In the genomic region with DNA sequence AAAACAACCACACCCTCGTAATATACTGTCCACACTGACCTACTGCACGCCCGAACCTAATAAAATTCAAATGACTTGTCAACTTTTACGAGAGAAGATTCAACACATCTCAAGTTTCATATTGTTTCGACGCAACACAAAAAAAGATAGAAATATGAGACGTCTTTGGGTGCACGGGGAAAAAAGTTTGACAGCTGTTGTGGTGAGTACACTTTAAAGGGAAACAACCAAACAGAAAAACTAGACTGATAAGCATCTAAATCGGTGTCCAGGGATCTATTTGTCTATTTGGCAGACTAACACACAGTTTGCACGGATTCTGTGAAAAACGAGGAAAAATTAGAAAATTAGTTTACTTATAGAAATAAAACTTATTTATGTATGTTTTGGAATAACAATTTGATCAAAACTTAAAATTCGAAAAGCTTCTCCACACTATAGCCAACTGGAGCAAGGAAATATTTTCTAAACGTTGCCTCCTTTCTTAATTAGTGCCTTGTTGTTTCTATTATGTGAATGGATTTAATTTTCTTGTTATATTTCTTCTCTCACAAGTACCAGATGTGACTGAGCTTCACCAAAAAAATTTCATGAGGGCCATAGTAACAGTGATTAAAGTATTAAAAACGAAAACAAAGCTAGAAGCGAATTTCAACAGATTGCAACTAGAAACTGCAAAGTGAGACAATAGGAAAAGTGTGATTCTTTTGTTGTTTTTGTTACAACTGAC, we compare ENCODE assay signal across 6 worm cellular contexts.
TF ChIP-seq lines count a peak whose summit lies in the region.

No protein-coding gene starts in this region.

TF ChIP-seq in whole organism, L1 larva, 84 proteins besides CTCF, POLR2A, EP300 and RAD21 (continues in another document):
- TF ChIP-seq lin-39 (tag; optimal IDR thresholded peaks at IDR 0.05; lab: Kevin White, UChicago) = no peak
- no peak for TF ChIP-seq zip-4 (GFP tag; optimal IDR thresholded peaks at IDR 0.05; lab: Kevin White, UChicago)
- TF ChIP-seq lin-14 (GFP tag; optimal IDR thresholded peaks at IDR 0.05; lab: Kevin White, UChicago) = peak; percentile 58
- TF ChIP-seq nhr-84 (tag; optimal IDR thresholded peaks at IDR 0.05; lab: Kevin White, UChicago) = no peak
- no peak for TF ChIP-seq Y116A8C.19 (tag; optimal IDR thresholded peaks at IDR 0.05; lab: Kevin White, UChicago; ENCODE audit: borderline replicate concordance)
- no peak for TF ChIP-seq jun-1 (tag; optimal IDR thresholded peaks at IDR 0.05; lab: Kevin White, UChicago)
- no peak for TF ChIP-seq nhr-11 (tag; optimal IDR thresholded peaks at IDR 0.05; lab: Kevin White, UChicago)
- TF ChIP-seq fos-1 (tag; optimal IDR thresholded peaks at IDR 0.05; lab: Kevin White, UChicago) = no peak
- TF ChIP-seq egl-27 (tag; optimal IDR thresholded peaks at IDR 0.05; lab: Kevin White, UChicago) = no peak
- no peak for TF ChIP-seq aly-2 (tag; optimal IDR thresholded peaks at IDR 0.05; lab: Kevin White, UChicago)
- TF ChIP-seq mep-1 (tag; optimal IDR thresholded peaks at IDR 0.05; lab: Kevin White, UChicago) = no peak
- no peak for TF ChIP-seq nhr-85 (tag; lab: Kevin White, UChicago)
- peak; percentile 18 for TF ChIP-seq nhr-71 (tag; optimal IDR thresholded peaks at IDR 0.05; lab: Kevin White, UChicago)
- TF ChIP-seq unc-130 (tag; optimal IDR thresholded peaks at IDR 0.05; lab: Kevin White, UChicago) = no peak
- no peak for TF ChIP-seq snpc-4 (tag; optimal IDR thresholded peaks at IDR 0.05; lab: Kevin White, UChicago)

TF ChIP-seq in whole organism, L2 larva, 48 proteins besides CTCF, POLR2A, EP300 and RAD21:
- peak; percentile 20 for TF ChIP-seq F13H6.1 (tag; optimal IDR thresholded peaks at IDR 0.05; lab: Kevin White, UChicago)
- TF ChIP-seq lin-13 (GFP tag; optimal IDR thresholded peaks at IDR 0.05; lab: Kevin White, UChicago) = no peak

TF ChIP-seq in whole organism, L3 larva, 47 proteins besides CTCF, POLR2A, EP300 and RAD21 (continues in another document):
- TF ChIP-seq hmg-11 (tag; optimal IDR thresholded peaks at IDR 0.05; lab: Kevin White, UChicago) (no peak), nhr-77 (tag; optimal IDR thresholded peaks at IDR 0.05; lab: Kevin White, UChicago) (no peak), egl-27 (tag; optimal IDR thresholded peaks at IDR 0.05; lab: Kevin White, UChicago) (no peak), ztf-4 (tag; optimal IDR thresholded peaks at IDR 0.05; lab: Kevin White, UChicago) (no peak), sea-2 (GFP tag; optimal IDR thresholded peaks at IDR 0.05; lab: Kevin White, UChicago) (no peak), zag-1 (tag; optimal IDR thresholded peaks at IDR 0.05; lab: Kevin White, UChicago) (no peak), jun-1 (tag; optimal IDR thresholded peaks at IDR 0.05; lab: Kevin White, UChicago) (no peak), ceh-9 (tag; optimal IDR thresholded peaks at IDR 0.05; lab: Kevin White, UChicago) (no peak), lin-39 (tag; optimal IDR thresholded peaks at IDR 0.05; lab: Kevin White, UChicago) (peak; percentile 31), lsy-12 (tag; optimal IDR thresholded peaks at IDR 0.05; lab: Kevin White, UChicago) (no peak), nhr-11 (tag; optimal IDR thresholded peaks at IDR 0.05; lab: Kevin White, UChicago) (no peak), pha-4 (tag; optimal IDR thresholded peaks at IDR 0.05; lab: Kevin White, UChicago) (peak; percentile 20), aly-2 (tag; optimal IDR thresholded peaks at IDR 0.05; lab: Kevin White, UChicago) (no peak), unc-39 (tag; optimal IDR thresholded peaks at IDR 0.05; lab: Kevin White, UChicago) (no peak), tbx-2 (tag; optimal IDR thresholded peaks at IDR 0.05; lab: Kevin White, UChicago) (no peak), nhr-43 (tag; optimal IDR thresholded peaks at IDR 0.05; lab: Kevin White, UChicago; ENCODE audit: poor library complexity, severe bottlenecking) (no peak), elt-3 (tag; optimal IDR thresholded peaks at IDR 0.05; lab: Kevin White, UChicago) (no peak), elt-1 (tag; optimal IDR thresholded peaks at IDR 0.05; lab: Kevin White, UChicago) (no peak)

TF ChIP-seq in whole organism, L4 larva, 104 proteins besides CTCF, POLR2A, EP300 and RAD21:
- TF ChIP-seq F44E2.7 (GFP tag; IDR thresholded peaks at IDR 0.05; lab: Robert Waterston, UW) = no peak
- TF ChIP-seq Y75B8A.6 (GFP tag; IDR thresholded peaks at IDR 0.05; lab: Robert Waterston, UW) = no peak
- TF ChIP-seq aha-1 (tag; lab: Kevin White, UChicago) = peak; percentile 50
TF ChIP-seq in whole organism, L4 larva: peak in this region for 1.

TF ChIP-seq in whole organism, late embryonic, 69 proteins besides CTCF, POLR2A, EP300 and RAD21:
- peak; percentile 33 for TF ChIP-seq ceh-34 (tag; optimal IDR thresholded peaks at IDR 0.05; lab: Kevin White, UChicago)
- TF ChIP-seq eyg-1 (tag; optimal IDR thresholded peaks at IDR 0.05; lab: Kevin White, UChicago) = no peak
- no peak for TF ChIP-seq odd-2 (tag; optimal IDR thresholded peaks at IDR 0.05; lab: Kevin White, UChicago)
- no peak for TF ChIP-seq elt-4 (tag; optimal IDR thresholded peaks at IDR 0.05; lab: Kevin White, UChicago)

TF ChIP-seq in whole organism, mixed stage, embryonic, 35 proteins besides CTCF, POLR2A, EP300 and RAD21:
- TF ChIP-seq snpc-4 (tag; optimal IDR thresholded peaks at IDR 0.05; lab: Kevin White, UChicago) (no peak), elt-3 (tag; optimal IDR thresholded peaks at IDR 0.05; lab: Kevin White, UChicago) (no peak), blmp-1 (tag; optimal IDR thresholded peaks at IDR 0.05; lab: Kevin White, UChicago) (no peak), ceh-83 (GFP tag; optimal IDR thresholded peaks at IDR 0.05; lab: Kevin White, UChicago) (no peak), M03D4.4 (tag; optimal IDR thresholded peaks at IDR 0.05; lab: Kevin White, UChicago) (no peak), sem-2 (GFP tag; optimal IDR thresholded peaks at IDR 0.05; lab: Kevin White, UChicago) (no peak), unc-62 (GFP tag; optimal IDR thresholded peaks at IDR 0.05; lab: Kevin White, UChicago) (peak; percentile 2), nhr-12 (tag; optimal IDR thresholded peaks at IDR 0.05; lab: Kevin White, UChicago) (no peak), lin-13 (tag; optimal IDR thresholded peaks at IDR 0.05; lab: Kevin White, UChicago) (no peak), ces-1 (GFP tag; optimal IDR thresholded peaks at IDR 0.05; lab: Kevin White, UChicago) (peak; percentile 60)

Comparison
In these comparisons a context has a peak if more than half of its experiments do, and no peak if none do; other contexts are left out.
1. Of the 29 proteins assayed by ChIP-seq in both whole organism, L4 larva and whole organism, L1 larva: peak only in whole organism, L4 larva: aha-1; only in whole organism, L1 larva: none; in both: none; in neither: 27; mixed calls (peak in some experiments, not most) for 1.